Fruit fly (Drosophila melanogaster): ENCODE measurements around the gene mbo.
A peak's percentile ranks its signal among the peaks of the same experiment; 100 is the strongest.

mbo gene

DNA sequence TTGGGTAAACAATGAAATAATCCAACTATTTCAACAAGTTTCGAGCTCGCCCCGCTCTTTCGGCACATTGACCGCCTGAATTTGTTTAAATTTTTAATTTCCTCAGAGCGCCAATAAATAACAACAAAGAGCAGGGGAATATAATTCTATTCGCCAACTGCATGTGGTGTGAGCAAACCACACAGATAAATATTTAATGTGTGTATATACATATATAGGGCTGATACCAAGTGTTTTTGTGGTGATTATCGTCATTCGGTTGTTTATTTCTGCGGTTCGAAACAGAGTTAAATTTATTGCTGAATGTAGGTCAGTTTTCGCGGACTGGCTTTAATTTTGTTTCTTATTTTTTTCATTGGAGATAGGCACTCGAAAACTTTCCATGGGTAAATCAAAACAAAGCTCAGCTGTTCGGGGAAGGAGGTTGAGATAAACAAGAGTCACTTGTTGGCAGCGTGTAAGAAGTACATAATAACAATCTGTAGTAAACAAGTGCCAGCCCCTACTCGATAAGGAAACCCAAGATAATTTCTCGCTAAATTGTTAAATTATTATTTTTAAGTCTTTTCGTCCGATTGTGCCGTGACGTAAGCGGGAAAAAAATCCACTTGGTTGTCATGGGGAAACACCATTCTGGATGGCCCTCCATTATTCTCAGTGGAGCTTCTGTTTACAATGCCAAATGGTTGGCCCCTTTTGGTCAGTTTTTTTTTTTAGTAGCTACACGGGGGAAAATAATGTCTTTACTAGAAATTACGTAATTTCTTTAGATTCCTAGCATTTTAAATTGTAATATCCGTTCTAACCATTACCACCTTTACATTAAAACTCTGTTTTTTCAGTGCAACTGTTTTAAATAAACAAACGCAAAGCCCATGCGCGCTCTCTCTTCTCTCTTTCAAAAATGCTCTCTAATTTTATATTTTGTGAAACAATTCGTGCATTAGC lies 39.0 kb upstream of the mbo start (continued):
- TF ChIP-seq sna (GFP tag; IDR thresholded peaks at IDR 0.05; ENCODE audit: partially characterized antibody) = no peak

DNA sequence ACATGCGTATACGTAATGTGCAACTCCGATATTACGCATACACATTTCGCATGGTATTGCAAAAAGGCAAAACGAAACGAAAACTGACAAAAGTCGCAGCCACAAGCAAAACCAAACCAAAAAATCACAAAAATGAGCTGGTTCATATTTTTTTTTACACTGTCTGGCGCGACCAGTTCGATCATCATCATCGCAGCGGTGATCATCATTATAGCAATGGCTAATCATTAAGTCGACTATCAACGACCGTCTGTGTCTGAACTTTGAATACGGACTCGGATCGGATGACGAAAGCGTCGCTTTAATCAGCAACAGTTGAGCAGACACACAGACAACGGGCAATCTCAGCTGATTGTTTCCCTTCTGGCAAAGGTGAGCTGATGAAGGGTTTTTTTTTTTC lies 38.0 kb upstream of the mbo start:
- no peak for TF ChIP-seq Hr78 (GFP tag; optimal IDR thresholded peaks at IDR 0.05)
- TF ChIP-seq Hmx (GFP tag; optimal IDR thresholded peaks at IDR 0.05) = no peak
- TF ChIP-seq ind (GFP tag; optimal IDR thresholded peaks at IDR 0.05) = no peak
- TF ChIP-seq fd96Cb (tag; optimal IDR thresholded peaks at IDR 0.05) = no peak
- TF ChIP-seq Med (GFP tag) = peak; percentile 22
- TF ChIP-seq inv (GFP tag; IDR thresholded peaks at IDR 0.05; ENCODE audit: partially characterized antibody) = no peak
- no peak for TF ChIP-seq CG18599 (GFP tag; optimal IDR thresholded peaks at IDR 0.05)
- no peak for TF ChIP-seq CG12104 (GFP tag; optimal IDR thresholded peaks at IDR 0.05)
- TF ChIP-seq CG31441 (GFP tag; IDR thresholded peaks at IDR 0.05) = no peak
- no peak for TF ChIP-seq amos (GFP tag; IDR thresholded peaks at IDR 0.05; ENCODE audit: partially characterized antibody)
- no peak for TF ChIP-seq hb (GFP tag; IDR thresholded peaks at IDR 0.05; ENCODE audit: partially characterized antibody)
- peak; percentile 90 for TF ChIP-seq nom (GFP tag; optimal IDR thresholded peaks at IDR 0.05)
- no peak for TF ChIP-seq pan (optimal IDR thresholded peaks at IDR 0.05)
- TF ChIP-seq pan (GFP tag; optimal IDR thresholded peaks at IDR 0.05 in 1 of 2, IDR thresholded peaks at IDR 0.05 in 1 of 2) = no peak
- TF ChIP-seq toy (GFP tag; IDR thresholded peaks at IDR 0.05) = no peak
- TF ChIP-seq Rfx (GFP tag; IDR thresholded peaks at IDR 0.05) = peak; percentile 42
- TF ChIP-seq CG3847 (GFP tag; IDR thresholded peaks at IDR 0.05) = no peak
- no peak for TF ChIP-seq NC2β (GFP tag; optimal IDR thresholded peaks at IDR 0.05)
- TF ChIP-seq seq (GFP tag; IDR thresholded peaks at IDR 0.05) = no peak
- no peak for TF ChIP-seq vvl (GFP tag; IDR thresholded peaks at IDR 0.05)
- TF ChIP-seq bigmax (GFP tag; optimal IDR thresholded peaks at IDR 0.05) = no peak
- peak; percentile 22 for TF ChIP-seq CG13894 (tag; optimal IDR thresholded peaks at IDR 0.05)
- no peak for TF ChIP-seq pfk (GFP tag; optimal IDR thresholded peaks at IDR 0.05)
- peak; percentile 97 for TF ChIP-seq CG15514 (GFP tag; optimal IDR thresholded peaks at IDR 0.05)
- no peak for TF ChIP-seq Vsx1 (GFP tag; optimal IDR thresholded peaks at IDR 0.05)
- no peak for TF ChIP-seq CG17912 (GFP tag; optimal IDR thresholded peaks at IDR 0.05)
- TF ChIP-seq CG14965 (GFP tag; optimal IDR thresholded peaks at IDR 0.05; ENCODE audit: borderline replicate concordance) = no peak
- no peak for TF ChIP-seq ro (GFP tag; IDR thresholded peaks at IDR 0.05)
- no peak for TF ChIP-seq CG43689 (GFP tag; IDR thresholded peaks at IDR 0.05)
- 0 out of 2 replicates have a peak, but pooled peaks have one; percentile 23 for TF ChIP-seq Atf6 (GFP tag; IDR thresholded peaks at IDR 0.05)
- TF ChIP-seq sc (optimal IDR thresholded peaks at IDR 0.05) = no peak
- TF ChIP-seq sc (GFP tag; optimal IDR thresholded peaks at IDR 0.05) = no peak
- no peak for TF ChIP-seq repo (GFP tag; optimal IDR thresholded peaks at IDR 0.05)
- TF ChIP-seq tna (GFP tag; IDR thresholded peaks at IDR 0.05; ENCODE audit: partially characterized antibody) = no peak
- no peak for TF ChIP-seq Bgb (GFP tag; IDR thresholded peaks at IDR 0.05; ENCODE audit: partially characterized antibody)
- no peak for TF ChIP-seq schlank (tag; optimal IDR thresholded peaks at IDR 0.05)
- no peak for TF ChIP-seq danr (GFP tag; IDR thresholded peaks at IDR 0.05)
- TF ChIP-seq ac (GFP tag; optimal IDR thresholded peaks at IDR 0.05) = no peak
- peak; percentile 38; the same call in 1 of the 2 replicates for TF ChIP-seq Drgx (GFP tag; IDR thresholded peaks at IDR 0.05)
- TF ChIP-seq Stat92E (GFP tag; optimal IDR thresholded peaks at IDR 0.05) = no peak
- no peak for TF ChIP-seq crol (GFP tag; IDR thresholded peaks at IDR 0.05)
- no peak for TF ChIP-seq sisA (GFP tag; IDR thresholded peaks at IDR 0.05)
- TF ChIP-seq Myb (GFP tag; optimal IDR thresholded peaks at IDR 0.05) = no peak
- no peak for TF ChIP-seq p53 (GFP tag; optimal IDR thresholded peaks at IDR 0.05)
- no peak for TF ChIP-seq CG18764 (GFP tag; optimal IDR thresholded peaks at IDR 0.05)
- no peak for TF ChIP-seq Xbp1 (GFP tag; optimal IDR thresholded peaks at IDR 0.05)
